Worm (Caenorhabditis elegans): ENCODE data around the gene C45G9.10.

C45G9.10 gene

DNA sequence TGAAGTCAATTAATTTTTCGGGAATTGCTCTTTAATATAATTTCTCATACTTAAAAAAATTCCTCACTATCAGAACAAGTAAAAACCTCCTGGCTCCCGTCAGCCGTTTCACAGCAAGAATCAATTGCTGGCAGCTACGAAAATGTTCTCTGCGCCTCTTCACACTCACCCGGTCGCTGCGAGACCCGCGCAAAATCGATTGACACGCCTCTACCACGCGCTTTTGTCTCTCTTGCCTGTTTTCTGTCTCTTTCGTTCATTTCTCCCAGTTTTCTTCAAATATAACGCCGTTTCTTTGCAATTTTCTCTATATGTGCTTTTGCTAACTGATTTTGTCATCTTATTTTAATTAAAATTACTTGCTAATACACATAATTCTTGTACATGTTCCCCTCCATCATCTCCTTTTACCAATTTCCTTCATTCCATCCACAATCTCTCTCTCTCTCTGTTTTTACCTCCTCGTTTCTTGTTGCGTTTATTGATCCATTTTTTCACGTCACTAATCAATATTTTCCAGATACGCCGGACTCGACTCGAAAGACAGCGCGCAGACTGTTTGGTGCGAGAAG is 37.2 kb downstream of the C45G9.10 start, which contains the start of gene pcf-11 (continued):
- TF ChIP-seq dpff-1 (tag; optimal IDR thresholded peaks at IDR 0.05) (no peak), let-607 (tag; optimal IDR thresholded peaks at IDR 0.05) (peak; percentile 33 to 36), ztf-26 (tag; optimal IDR thresholded peaks at IDR 0.05) (no peak)

DNA sequence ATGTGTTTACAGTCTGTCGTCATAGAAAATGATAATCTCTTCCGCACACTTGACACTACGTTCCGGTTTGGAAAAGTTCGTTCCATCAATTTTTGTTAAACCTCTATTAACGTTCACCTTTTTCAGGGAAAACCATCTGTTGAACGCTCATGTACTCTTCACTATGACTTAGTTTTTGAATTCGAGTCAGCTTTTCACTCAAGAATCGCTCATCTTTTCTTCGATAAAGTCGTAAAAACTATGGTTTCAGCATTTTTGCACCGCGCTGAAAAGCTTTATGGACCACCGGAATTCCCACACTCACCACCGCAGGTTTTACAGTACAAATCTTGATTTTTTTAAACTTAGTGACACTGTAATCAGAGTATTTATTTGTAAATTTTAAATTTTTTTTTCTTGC is 38.1 kb downstream of the C45G9.10 start:
- TF ChIP-seq F10E7.11 (tag; optimal IDR thresholded peaks at IDR 0.05), result no peak
- TF ChIP-seq ama-1 (optimal IDR thresholded peaks at IDR 0.05), result peak; percentile 43
- no peak for TF ChIP-seq ama-1 (GFP tag; optimal IDR thresholded peaks at IDR 0.05)
- TF ChIP-seq K11D2.4 (GFP tag; IDR thresholded peaks at IDR 0.05), result no peak
- no peak for TF ChIP-seq F22D6.2 (tag; optimal IDR thresholded peaks at IDR 0.05)
- TF ChIP-seq nfyb-1 (GFP tag; IDR thresholded peaks at IDR 0.05), result 0 out of 2 replicates have a peak, but pooled peaks have one; percentile 12
- TF ChIP-seq lin-35 (GFP tag; optimal IDR thresholded peaks at IDR 0.05), result peak in 1 of 3 experiments; percentile 4
- no peak for TF ChIP-seq B0035.1 (tag; optimal IDR thresholded peaks at IDR 0.05)

DNA sequence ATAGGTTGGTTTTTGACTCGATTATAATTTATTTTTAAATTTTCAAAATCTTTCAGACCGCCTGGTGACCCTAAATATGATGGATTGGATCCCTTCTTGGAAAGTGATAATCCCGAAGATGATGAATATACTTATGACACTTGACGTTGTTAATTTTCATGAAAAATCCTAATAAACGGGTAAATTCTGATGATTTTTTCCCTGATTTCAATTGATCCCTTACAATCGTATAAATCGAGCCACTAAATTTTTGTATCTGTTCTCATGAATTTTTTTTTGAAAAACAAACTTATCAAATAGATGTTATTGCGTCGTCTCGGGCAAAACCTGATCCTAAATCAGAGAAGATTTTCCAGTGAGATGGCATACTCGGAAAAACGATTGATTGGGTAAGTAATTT is 38.7 kb downstream of the C45G9.10 start, which contains the start of gene R144.13:
R144.13 (plus strand) TSS at position 301 of the 400 bp plus-strand sequence.
- TF ChIP-seq lir-1 (GFP tag; conservative IDR thresholded peaks at IDR 0.05) (no peak), rec-8 (tag; optimal IDR thresholded peaks at IDR 0.05) (no peak), F39B2.1 (GFP tag; IDR thresholded peaks at IDR 0.05) (no peak), nfya-1 (tag; optimal IDR thresholded peaks at IDR 0.05; ENCODE audit: borderline replicate concordance, insufficient read depth) (no peak), ztf-6 (GFP tag; IDR thresholded peaks at IDR 0.05) (no peak), B0019.2 (GFP tag; conservative IDR thresholded peaks at IDR 0.05) (no peak), ceh-58 (GFP tag; IDR thresholded peaks at IDR 0.05) (no peak), mcd-1 (GFP tag; IDR thresholded peaks at IDR 0.05) (no peak), F37B4.10 (GFP tag; IDR thresholded peaks at IDR 0.05) (no peak), fkh-3 (tag; optimal IDR thresholded peaks at IDR 0.05) (no peak), somi-1 (GFP tag; optimal IDR thresholded peaks at IDR 0.05) (no peak), lag-1 (GFP tag; IDR thresholded peaks at IDR 0.05) (no peak), xnd-1 (tag; optimal IDR thresholded peaks at IDR 0.05) (no peak), madf-6 (GFP tag; IDR thresholded peaks at IDR 0.05) (no peak), nhr-179 (tag; optimal IDR thresholded peaks at IDR 0.05) (no peak)

DNA sequence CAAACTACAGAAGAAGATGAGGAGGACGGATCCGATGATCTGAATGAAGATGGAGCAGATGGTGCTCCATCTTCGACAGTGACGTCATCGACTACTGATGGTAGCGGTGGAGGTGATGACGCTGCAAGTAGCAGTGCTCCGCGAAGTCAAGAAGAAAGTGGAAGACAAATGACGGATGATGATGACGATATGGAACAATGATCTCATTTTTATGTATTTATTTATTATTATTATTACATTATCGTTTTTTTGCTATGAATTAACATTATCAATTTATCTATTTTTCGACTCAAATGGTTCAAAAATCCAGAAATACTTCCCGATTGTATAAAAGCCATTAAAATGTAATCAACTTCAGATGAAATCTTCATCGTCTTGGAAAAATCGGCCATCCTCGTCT is 40.0 kb downstream of the C45G9.10 start, which contains the start of gene R144.3:
R144.3 (plus strand) TSS at position 301 of the 400 bp plus-strand sequence.
- TF ChIP-seq zfh-2 (GFP tag; conservative IDR thresholded peaks at IDR 0.05) (no peak), C06A6.2 (GFP tag; conservative IDR thresholded peaks at IDR 0.05) (no peak), pbrm-1 (GFP tag; IDR thresholded peaks at IDR 0.05) (no peak), gei-17 (GFP tag; optimal IDR thresholded peaks at IDR 0.05) (no peak)

DNA sequence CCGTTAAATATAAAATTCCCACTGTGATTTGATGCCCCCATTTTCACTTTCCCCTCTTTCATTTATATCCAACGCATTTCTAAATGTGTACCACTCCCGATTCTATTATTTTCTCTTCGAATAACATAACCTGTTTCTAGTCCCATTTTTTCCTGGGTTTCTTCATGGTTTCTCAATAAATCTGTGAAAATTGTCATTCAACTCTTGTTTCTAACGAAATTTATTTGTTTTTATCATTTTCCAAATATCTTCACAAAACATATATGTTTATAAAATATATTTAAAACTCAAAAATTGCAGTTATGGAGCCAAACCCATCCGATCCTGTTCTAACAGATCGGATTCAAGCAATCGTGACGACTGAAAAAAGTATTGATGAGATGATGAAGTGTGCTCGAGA is 40.8 kb downstream of the C45G9.10 start, which contains the start of gene mdt-11:
mdt-11 (plus strand) TSS at position 301 of the 400 bp plus-strand sequence.
- no peak for TF ChIP-seq snpc-1.1 (tag; optimal IDR thresholded peaks at IDR 0.05; ENCODE audit: insufficient read depth)
- TF ChIP-seq bed-2 (GFP tag; IDR thresholded peaks at IDR 0.05), result no peak
- no peak for TF ChIP-seq rec-8 (tag; optimal IDR thresholded peaks at IDR 0.05)
- no peak for TF ChIP-seq rcor-1 (GFP tag; IDR thresholded peaks at IDR 0.05)
- no peak for TF ChIP-seq K12H6.12 (tag; optimal IDR thresholded peaks at IDR 0.05)
- no peak for TF ChIP-seq ztf-25 (GFP tag; IDR thresholded peaks at IDR 0.05)
- no peak for TF ChIP-seq lin-40 (tag; optimal IDR thresholded peaks at IDR 0.05)
